Worm (Caenorhabditis elegans): ENCODE measurements around the gene damt-1.

DNA sequence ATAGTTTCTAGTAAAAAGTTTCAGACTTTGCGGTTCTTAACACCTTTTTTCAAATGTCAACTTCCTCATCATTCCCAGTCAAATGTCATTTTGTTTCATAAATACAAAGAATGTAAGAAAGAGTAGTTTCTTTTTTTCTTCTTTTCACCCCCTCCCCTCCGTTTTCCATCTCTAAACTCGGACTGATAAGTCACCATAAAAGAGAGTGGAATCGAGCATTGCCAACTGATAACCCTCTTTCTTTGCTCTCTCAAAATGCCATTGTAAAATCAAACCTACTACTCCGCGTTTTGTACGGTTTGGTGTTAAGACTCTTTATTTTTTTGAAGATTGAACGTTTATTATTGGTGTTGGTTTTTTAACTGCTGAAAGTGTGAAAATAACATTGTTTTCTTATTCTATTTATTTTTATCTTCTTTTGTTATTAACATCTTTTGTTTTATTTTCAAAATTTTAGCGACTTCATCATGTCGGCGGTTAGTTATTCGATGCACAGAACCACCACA is 29.8 kb downstream of the damt-1 start, which contains the start of gene ifb-2:
- TF ChIP-seq nhr-237 (tag; optimal IDR thresholded peaks at IDR 0.05) (no peak), unc-62 (GFP tag; optimal IDR thresholded peaks at IDR 0.05) (no peak), mls-2 (tag; optimal IDR thresholded peaks at IDR 0.05) (no peak), ztf-11 (tag; optimal IDR thresholded peaks at IDR 0.05) (no peak), mep-1 (tag; optimal IDR thresholded peaks at IDR 0.05) (no peak), lsy-2 (tag; optimal IDR thresholded peaks at IDR 0.05) (no peak), zip-8 (tag; optimal IDR thresholded peaks at IDR 0.05) (no peak), lin-32 (GFP tag; optimal IDR thresholded peaks at IDR 0.05) (no peak), unc-39 (tag; optimal IDR thresholded peaks at IDR 0.05) (no peak), pha-4 (tag; optimal IDR thresholded peaks at IDR 0.05) (no peak)
